Worm (Caenorhabditis elegans): Measurements from ENCODE around the gene clec-199.

ce11 chrIV:17343482-17343881 lies 8.2 kb upstream of the clec-199 start, which contains the start of gene C49C3.11:
- no peak for TF ChIP-seq ama-1 (optimal IDR thresholded peaks at IDR 0.05)
- TF ChIP-seq F13C5.2 (tag; optimal IDR thresholded peaks at IDR 0.05), result no peak
- no peak for TF ChIP-seq tbx-11 (GFP tag; IDR thresholded peaks at IDR 0.05)
- no peak for TF ChIP-seq hmbx-1 (tag; optimal IDR thresholded peaks at IDR 0.05)
- TF ChIP-seq tra-4 (tag; optimal IDR thresholded peaks at IDR 0.05), result no peak
- no peak for TF ChIP-seq flt-1 (GFP tag; IDR thresholded peaks at IDR 0.05)
